Worm (Caenorhabditis elegans) whole organism, L1 larva: Measurements from ENCODE around the gene jun-1.

ENCODE experiments used
- C04F5.9 ChIP-seq: sonication (generic microtip); optimal IDR thresholded peaks from 2 replicates; lab custom pipeline; 2016; ENCODE audit warnings: missing genetic modification characterization, missing compliant biosample characterization
- C34B4.2 ChIP-seq: sonication (generic microtip); optimal IDR thresholded peaks from 2 replicates; lab custom pipeline; 2017; ENCODE audit warnings: mild to moderate bottlenecking, missing genetic modification characterization, missing compliant biosample characterization
- alr-1 ChIP-seq: fragments of 200-800 bp; sonication (Bioruptor generic); optimal IDR thresholded peaks from 2 replicates; lab custom pipeline; 2018; ENCODE audit warnings: borderline replicate concordance, mild to moderate bottlenecking, missing genetic modification characterization, missing compliant biosample characterization
- ceh-88 ChIP-seq: fragments of 200-800 bp; sonication (Bioruptor generic); IDR thresholded peaks from 2 replicates; pipeline ENCODE4 v1.3.6; 2022; ENCODE audit warnings: missing genetic modification characterization, missing compliant biosample characterization
- dpl-1 ChIP-seq, 3 experiments: fragments of 150-350 bp in 2 of 3; sonication (generic microtip) in 1 of 3; optimal IDR thresholded peaks; 2 replicates each; lab custom pipeline; 2014 to 2017; ENCODE audit warnings: missing biosample characterization in 3 of 3, missing genetic modification characterization in 3 of 3, missing genetic modification reagents in 3 of 3
- efl-1 ChIP-seq, 4 experiments: fragments of 150-350 bp; optimal IDR thresholded peaks in 3 of 4; peaks in 1 of 4; 1 replicate in 1 of 4; 2 replicates in 3 of 4; lab custom pipeline; 2014; ENCODE audit warnings: missing biosample characterization in 2 of 4, missing genetic modification characterization in 2 of 4, missing genetic modification reagents in 2 of 4
- egl-27 ChIP-seq, 2 experiments: fragments of 150-350 bp in 1 of 2; sonication (generic microtip); optimal IDR thresholded peaks; 3 replicates each; lab custom pipeline; 2017 to 2018; ENCODE audit warnings: missing biosample characterization in 2 of 2, missing genetic modification characterization in 2 of 2, missing genetic modification reagents in 2 of 2
- elt-2 ChIP-seq: sonication (generic microtip); optimal IDR thresholded peaks from 2 replicates; lab custom pipeline; 2016; ENCODE audit warnings: missing genetic modification characterization, mild to moderate bottlenecking, inconsistent platforms, missing compliant biosample characterization, missing genetic modification reagents
- elt-3 ChIP-seq, 6 experiments: fragments of 150-350 bp in 1 of 6; sonication (generic microtip); optimal IDR thresholded peaks; 2 replicates each; lab custom pipeline; 2017 to 2018; ENCODE audit warnings: missing biosample characterization in 6 of 6, missing genetic modification characterization in 6 of 6, inconsistent platforms in 1 of 6
- fkh-10 ChIP-seq: sonication (generic microtip); optimal IDR thresholded peaks from 2 replicates; lab custom pipeline; 2017; ENCODE audit warnings: missing biosample characterization, missing genetic modification reagents, missing genetic modification characterization
- fkh-8 ChIP-seq: sonication (generic microtip); optimal IDR thresholded peaks from 2 replicates; lab custom pipeline; 2016; ENCODE audit warnings: mild to moderate bottlenecking, missing genetic modification characterization, missing compliant biosample characterization
- fos-1 ChIP-seq: fragments of 150-350 bp; optimal IDR thresholded peaks from 2 replicates; lab custom pipeline; 2014; ENCODE audit warnings: missing biosample characterization, missing genetic modification characterization
- hlh-17 ChIP-seq: fragments of 200-800 bp; sonication (Bioruptor generic); optimal IDR thresholded peaks from 2 replicates; lab custom pipeline; 2018; ENCODE audit warnings: missing genetic modification characterization, mild to moderate bottlenecking, missing compliant biosample characterization, moderate library complexity, borderline replicate concordance
- hpl-2 ChIP-seq: fragments of 150-350 bp; optimal IDR thresholded peaks from 2 replicates; lab custom pipeline; 2014; ENCODE audit warnings: missing biosample characterization, missing genetic modification reagents, missing genetic modification characterization
- isw-1 ChIP-seq: fragments of 200-800 bp; sonication (Bioruptor generic); IDR thresholded peaks from 2 replicates; pipeline ENCODE4 v1.3.6; 2022; ENCODE audit warnings: missing genetic modification characterization, missing compliant biosample characterization
- lin-35 ChIP-seq, 2 experiments: fragments of 150-350 bp; optimal IDR thresholded peaks; 2 replicates each; lab custom pipeline; 2014; ENCODE audit warnings: missing biosample characterization in 2 of 2, missing genetic modification characterization in 2 of 2, missing genetic modification reagents in 2 of 2
- lin-39 ChIP-seq: fragments of 150-350 bp; optimal IDR thresholded peaks from 2 replicates; lab custom pipeline; 2014; ENCODE audit warnings: missing biosample characterization, missing genetic modification reagents, missing genetic modification characterization
- lir-3 ChIP-seq: sonication (generic microtip); optimal IDR thresholded peaks from 2 replicates; lab custom pipeline; 2016; ENCODE audit warnings: mild to moderate bottlenecking, missing genetic modification characterization, moderate library complexity, missing compliant biosample characterization; ENCODE audit not compliant: poor library complexity
- lsy-2 ChIP-seq, 2 experiments: fragments of 150-350 bp; optimal IDR thresholded peaks; 2 replicates each; lab custom pipeline; 2014; ENCODE audit warnings: missing biosample characterization in 2 of 2, missing genetic modification characterization in 2 of 2
- mep-1 ChIP-seq: fragments of 150-350 bp; optimal IDR thresholded peaks from 2 replicates; lab custom pipeline; 2014; ENCODE audit warnings: missing biosample characterization, missing genetic modification characterization
- nhr-20 ChIP-seq: sonication (generic microtip); optimal IDR thresholded peaks from 2 replicates; lab custom pipeline; 2016; ENCODE audit warnings: mild to moderate bottlenecking, missing genetic modification characterization, missing compliant biosample characterization
- nhr-237 ChIP-seq: fragments of 150-350 bp; optimal IDR thresholded peaks from 2 replicates; lab custom pipeline; 2014; ENCODE audit warnings: missing biosample characterization, missing genetic modification characterization
- nhr-47 ChIP-seq: sonication (generic microtip); optimal IDR thresholded peaks from 2 replicates; lab custom pipeline; 2016; ENCODE audit warnings: mild to moderate bottlenecking, missing genetic modification characterization, moderate library complexity, missing compliant biosample characterization
- nhr-85 ChIP-seq: sonication (generic microtip); peaks from one replicate; lab custom pipeline; 2016; ENCODE audit warnings: missing genetic modification characterization, inconsistent platforms, missing compliant biosample characterization
- pag-3 ChIP-seq: sonication (generic microtip); optimal IDR thresholded peaks from 2 replicates; lab custom pipeline; 2017; ENCODE audit warnings: missing genetic modification characterization, mild to moderate bottlenecking, missing compliant biosample characterization, antibody characterized with exemption, borderline replicate concordance; ENCODE audit not compliant: insufficient read depth
- pax-3 ChIP-seq: fragments of 200-800 bp; sonication (Bioruptor generic); optimal IDR thresholded peaks from 2 replicates; lab custom pipeline; 2018; ENCODE audit warnings: mild to moderate bottlenecking, missing genetic modification characterization, moderate library complexity, missing compliant biosample characterization
- rnt-1 ChIP-seq: sonication (generic microtip); optimal IDR thresholded peaks from 2 replicates; lab custom pipeline; 2016; ENCODE audit warnings: mild to moderate bottlenecking, missing genetic modification characterization, moderate library complexity, missing compliant biosample characterization
- skn-1 ChIP-seq: fragments of 150-350 bp; optimal IDR thresholded peaks from 2 replicates; lab custom pipeline; 2014; ENCODE audit warnings: missing biosample characterization, missing genetic modification characterization
- sup-37 ChIP-seq: fragments of 200-800 bp; sonication (Bioruptor generic); optimal IDR thresholded peaks from 2 replicates; lab custom pipeline; 2018; ENCODE audit warnings: mild to moderate bottlenecking, missing genetic modification characterization, missing compliant biosample characterization
- swsn-7 ChIP-seq: sonication (generic microtip); optimal IDR thresholded peaks from 2 replicates; lab custom pipeline; 2016; ENCODE audit warnings: missing genetic modification characterization, missing compliant biosample characterization
- unc-62 ChIP-seq: fragments of 150-350 bp; optimal IDR thresholded peaks from 2 replicates; lab custom pipeline; 2014; ENCODE audit warnings: missing biosample characterization, missing genetic modification reagents, missing genetic modification characterization
- xbp-1 ChIP-seq: sonication (generic microtip); optimal IDR thresholded peaks from 2 replicates; lab custom pipeline; 2016; ENCODE audit warnings: missing genetic modification characterization, missing compliant biosample characterization
- zag-1 ChIP-seq: fragments of 150-350 bp; optimal IDR thresholded peaks from 2 replicates; lab custom pipeline; 2014; ENCODE audit warnings: missing biosample characterization, missing genetic modification characterization
- ztf-4 ChIP-seq: fragments of 150-350 bp; optimal IDR thresholded peaks from 2 replicates; lab custom pipeline; 2014; ENCODE audit warnings: missing biosample characterization, missing genetic modification characterization

jun-1 gene

ce11 chrII:9161023-9161422 lies 48.1 kb downstream of the jun-1 start, which contains the start of gene rhy-1 (continued):
- no peak for TF ChIP-seq sup-37 (GFP tag; lab: Kevin White, UChicago)
- no peak for TF ChIP-seq C04F5.9 (tag; lab: Kevin White, UChicago)
- no peak for TF ChIP-seq zag-1 (tag; lab: Kevin White, UChicago)
- no peak for TF ChIP-seq isw-1 (GFP tag; lab: Robert Waterston, UW)
- TF ChIP-seq ceh-88 (GFP tag; lab: Robert Waterston, UW): no peak
- no peak for TF ChIP-seq swsn-7 (tag; lab: Kevin White, UChicago)
- no peak for TF ChIP-seq alr-1
- no peak for TF ChIP-seq efl-1 (optimal IDR thresholded peaks at IDR 0.05; lab: Kevin White, UChicago)
- TF ChIP-seq efl-1 (GFP tag; optimal IDR thresholded peaks at IDR 0.05 in 1 of 2; lab: Kevin White, UChicago): no peak
- TF ChIP-seq lin-35 (GFP tag; optimal IDR thresholded peaks at IDR 0.05; lab: Kevin White, UChicago): no peak
- no peak for TF ChIP-seq lir-3 (tag; lab: Kevin White, UChicago)
- no peak for TF ChIP-seq elt-2 (tag; lab: Kevin White, UChicago)
- no peak for TF ChIP-seq dpl-1 (GFP tag; optimal IDR thresholded peaks at IDR 0.05; lab: Kevin White, UChicago)
- no peak for TF ChIP-seq skn-1 (tag; lab: Kevin White, UChicago)
- TF ChIP-seq lin-39 (tag; lab: Kevin White, UChicago): no peak
- no peak for TF ChIP-seq hlh-17 (GFP tag; lab: Kevin White, UChicago)
- TF ChIP-seq xbp-1 (tag; lab: Kevin White, UChicago): no peak
- no peak for TF ChIP-seq pax-3 (tag; lab: Kevin White, UChicago)
- TF ChIP-seq nhr-237: no peak
- TF ChIP-seq fos-1: no peak
- no peak for TF ChIP-seq lsy-2 (tag; optimal IDR thresholded peaks at IDR 0.05; lab: Kevin White, UChicago)
- TF ChIP-seq hpl-2 (GFP tag; lab: Kevin White, UChicago): no peak
- TF ChIP-seq elt-3 (tag; optimal IDR thresholded peaks at IDR 0.05; lab: Kevin White, UChicago): peak in 4 of 6 experiments; percentile 15 to 60 (median 38)
- TF ChIP-seq nhr-85 (tag; lab: Kevin White, UChicago): peak; percentile 75
- no peak for TF ChIP-seq ztf-4
- TF ChIP-seq fkh-8 (tag; lab: Kevin White, UChicago): no peak
- TF ChIP-seq nhr-47 (tag; lab: Kevin White, UChicago): peak; percentile 21
- TF ChIP-seq egl-27 (tag; optimal IDR thresholded peaks at IDR 0.05; lab: Kevin White, UChicago): no peak
- TF ChIP-seq rnt-1 (tag; lab: Kevin White, UChicago): no peak

- TF ChIP-seq elt-3 (tag; optimal IDR thresholded peaks at IDR 0.05; lab: Kevin White, UChicago) (no peak), xbp-1 (tag; lab: Kevin White, UChicago) (no peak), ceh-88 (GFP tag; lab: Robert Waterston, UW) (no peak), mep-1 (tag; lab: Kevin White, UChicago) (no peak), unc-62 (no peak), nhr-237 (no peak), pag-3 (tag; lab: Kevin White, UChicago) (no peak), nhr-20 (tag; lab: Kevin White, UChicago) (no peak), sup-37 (GFP tag; lab: Kevin White, UChicago) (no peak), fkh-10 (GFP tag; lab: Kevin White, UChicago) (no peak), egl-27 (tag; optimal IDR thresholded peaks at IDR 0.05; lab: Kevin White, UChicago) (no peak), elt-2 (tag; lab: Kevin White, UChicago) (no peak)
These were observed 50.4 kb downstream of the jun-1 start for ce11 chrII:9163348-9163747.

- no peak for TF ChIP-seq C34B4.2
These were observed 53.0 kb downstream of the jun-1 start, which contains the start of gene W07A12.8 for ce11 chrII:9165762-9166460. Gene W07A12.8 (minus strand): TSS chrII:9165812.
